Worm (Caenorhabditis elegans): ENCODE results near the gene F57B1.6.

ce11 chrV:13252862-13253261 lies 43.4 kb downstream of the F57B1.6 start:
- TF ChIP-seq fkh-10 (GFP tag; optimal IDR thresholded peaks at IDR 0.05) (no peak), ZK546.5 (tag; optimal IDR thresholded peaks at IDR 0.05) (no peak), elt-3 (tag; optimal IDR thresholded peaks at IDR 0.05) (no peak), fos-1 (tag; optimal IDR thresholded peaks at IDR 0.05) (no peak), zag-1 (tag; optimal IDR thresholded peaks at IDR 0.05) (no peak), unc-39 (tag; optimal IDR thresholded peaks at IDR 0.05) (no peak), ceh-9 (tag; optimal IDR thresholded peaks at IDR 0.05) (no peak), ceh-82 (tag; optimal IDR thresholded peaks at IDR 0.05) (no peak), elt-1 (tag; optimal IDR thresholded peaks at IDR 0.05) (no peak)

Measured in whole organism, L3 larva.